Worm (Caenorhabditis elegans) whole organism, L4 larva: Measurements from ENCODE around the gene nol-9.

ENCODE experiments used
- D1046.2 ChIP-seq: fragments of 200-800 bp; sonication (Bioruptor generic); IDR thresholded peaks from 2 replicates; pipeline ENCODE4 v1.3.6; 2022; ENCODE audit warnings: missing genetic modification characterization, missing compliant biosample characterization
- F10B5.3 ChIP-seq: sonication (generic microtip); optimal IDR thresholded peaks from 2 replicates; lab custom pipeline; 2016; ENCODE audit warnings: mild to moderate bottlenecking, missing genetic modification characterization, missing compliant biosample characterization
- F37D6.2 ChIP-seq: sonication (generic microtip); optimal IDR thresholded peaks from 2 replicates; lab custom pipeline; 2016; ENCODE audit warnings: mild to moderate bottlenecking, missing genetic modification characterization, missing compliant biosample characterization
- T26A8.4 ChIP-seq: fragments of 200-800 bp; sonication (Bioruptor generic); IDR thresholded peaks from 2 replicates; pipeline ENCODE4 v1.3.6; 2022; ENCODE audit warnings: missing genetic modification characterization, missing compliant biosample characterization
- Y48G9A.11 ChIP-seq: fragments of 200-800 bp; sonication (Bioruptor generic); IDR thresholded peaks from 2 replicates; pipeline ENCODE4 v1.3.6; 2022; ENCODE audit warnings: missing genetic modification reagents, missing genetic modification characterization, missing compliant biosample characterization
- Y5F2A.4 ChIP-seq: fragments of 200-800 bp; sonication (Bioruptor generic); optimal IDR thresholded peaks from 2 replicates; lab custom pipeline; 2018; ENCODE audit warnings: mild to moderate bottlenecking, missing genetic modification characterization, missing compliant biosample characterization
- Y75B8A.6 ChIP-seq: fragments of 200-800 bp; sonication (Bioruptor generic); IDR thresholded peaks from 2 replicates; pipeline ENCODE4 v1.3.6; 2022; ENCODE audit warnings: missing genetic modification reagents, missing genetic modification characterization, missing compliant biosample characterization
- ZK546.5 ChIP-seq, 2 experiments: sonication (generic microtip); optimal IDR thresholded peaks; 2 replicates each; lab custom pipeline; 2017; ENCODE audit warnings: missing biosample characterization in 2 of 2, missing genetic modification characterization in 2 of 2
- aha-1 ChIP-seq: fragments of 150-350 bp; peaks from one replicate; lab custom pipeline; 2014; ENCODE audit warnings: missing biosample characterization, missing genetic modification characterization
- ceh-20 ChIP-seq: fragments of 200-800 bp; sonication (Bioruptor generic); IDR thresholded peaks from 2 replicates; pipeline ENCODE4 v1.3.6; 2022; ENCODE audit warnings: missing genetic modification reagents, missing genetic modification characterization, missing compliant biosample characterization
- ceh-28 ChIP-seq: fragments of 150-350 bp; optimal IDR thresholded peaks from 2 replicates; lab custom pipeline; 2014; ENCODE audit warnings: missing biosample characterization, missing genetic modification reagents, missing genetic modification characterization
- ceh-32 ChIP-seq: sonication (generic microtip); optimal IDR thresholded peaks from 2 replicates; lab custom pipeline; 2016; ENCODE audit warnings: mild to moderate bottlenecking, missing genetic modification characterization, missing compliant biosample characterization; ENCODE audit not compliant: poor library complexity
- ceh-62 ChIP-seq: sonication (generic microtip); optimal IDR thresholded peaks from 2 replicates; lab custom pipeline; 2017; ENCODE audit warnings: missing biosample characterization, missing genetic modification characterization
- cey-2 ChIP-seq: sonication (generic microtip); optimal IDR thresholded peaks from 3 replicates; lab custom pipeline; 2017; ENCODE audit warnings: missing genetic modification characterization, mild to moderate bottlenecking, missing compliant biosample characterization, antibody characterized with exemption, borderline replicate concordance; ENCODE audit not compliant: insufficient read depth
- ctbp-1 ChIP-seq: fragments of 200-800 bp; sonication (Bioruptor generic); IDR thresholded peaks from 2 replicates; pipeline ENCODE4 v1.3.6; 2022; ENCODE audit warnings: missing genetic modification reagents, missing genetic modification characterization, missing compliant biosample characterization
- daf-19 ChIP-seq: fragments of 200-800 bp; sonication (Bioruptor generic); conservative IDR thresholded peaks from 2 replicates; pipeline ENCODE4 v1.3.6; 2022; ENCODE audit warnings: missing genetic modification characterization, missing compliant biosample characterization
- duxl-1 ChIP-seq: sonication (generic microtip); optimal IDR thresholded peaks from 2 replicates; lab custom pipeline; 2016; ENCODE audit warnings: mild to moderate bottlenecking, missing genetic modification characterization, moderate library complexity, missing compliant biosample characterization; ENCODE audit not compliant: poor library complexity
- dve-1 ChIP-seq: sonication (generic microtip); optimal IDR thresholded peaks from 2 replicates; lab custom pipeline; 2017; ENCODE audit warnings: antibody characterized with exemption, mild to moderate bottlenecking, missing genetic modification characterization, missing compliant biosample characterization; ENCODE audit not compliant: insufficient read depth
- egl-27 ChIP-seq: sonication (generic microtip); optimal IDR thresholded peaks from 3 replicates; lab custom pipeline; 2017; ENCODE audit warnings: missing biosample characterization, missing genetic modification reagents, missing genetic modification characterization
- egl-43 ChIP-seq: fragments of 200-800 bp; sonication (Bioruptor generic); IDR thresholded peaks from 2 replicates; pipeline ENCODE4 v1.3.6; 2022; ENCODE audit warnings: missing genetic modification reagents, missing genetic modification characterization, missing compliant biosample characterization
- gei-8 ChIP-seq: fragments of 200-800 bp; sonication (Bioruptor generic); optimal IDR thresholded peaks from 2 replicates; lab custom pipeline; 2018; ENCODE audit warnings: mild to moderate bottlenecking, missing genetic modification characterization, missing compliant biosample characterization
- hif-1 ChIP-seq, 2 experiments: sonication (generic microtip); optimal IDR thresholded peaks; 2 replicates each; lab custom pipeline; 2016 to 2017; ENCODE audit warnings: missing compliant biosample characterization in 2 of 2, missing genetic modification characterization in 2 of 2, missing genetic modification reagents in 2 of 2, missing genotype in 2 of 2, mild to moderate bottlenecking in 1 of 2
- hlh-11 ChIP-seq: fragments of 200-800 bp; sonication (Bioruptor generic); optimal IDR thresholded peaks from 2 replicates; lab custom pipeline; 2018; ENCODE audit warnings: mild to moderate bottlenecking, missing genetic modification characterization, missing compliant biosample characterization
- hmg-1.1 ChIP-seq: fragments of 200-800 bp; sonication (Bioruptor generic); IDR thresholded peaks from 2 replicates; pipeline ENCODE4 v1.3.6; 2022; ENCODE audit warnings: missing genetic modification reagents, missing genetic modification characterization, missing compliant biosample characterization
- lim-7 ChIP-seq: fragments of 200-800 bp; sonication (Bioruptor generic); IDR thresholded peaks from 2 replicates; pipeline ENCODE4 v1.3.6; 2022; ENCODE audit warnings: missing genetic modification characterization, missing compliant biosample characterization
- lsy-2 ChIP-seq, 2 experiments: fragments of 150-350 bp in 1 of 2; sonication (generic microtip) in 1 of 2; optimal IDR thresholded peaks; 2 replicates each; lab custom pipeline; 2014 to 2017; ENCODE audit warnings: missing biosample characterization in 2 of 2, missing genetic modification characterization in 2 of 2
- mdl-1 ChIP-seq, 2 experiments: fragments of 150-350 bp in 1 of 2; sonication (generic microtip) in 1 of 2; optimal IDR thresholded peaks; 2 replicates each; lab custom pipeline; 2014 to 2017; ENCODE audit warnings: missing biosample characterization in 2 of 2, missing genetic modification characterization in 2 of 2
- mdt-29 ChIP-seq: fragments of 200-800 bp; sonication (Bioruptor generic); IDR thresholded peaks from 2 replicates; pipeline ENCODE4 v1.3.6; 2022; ENCODE audit warnings: missing genetic modification reagents, missing genetic modification characterization, missing compliant biosample characterization
- nhr-111 ChIP-seq: fragments of 200-800 bp; sonication (Bioruptor generic); optimal IDR thresholded peaks from 2 replicates; lab custom pipeline; 2018; ENCODE audit warnings: mild to moderate bottlenecking, missing genetic modification characterization, missing compliant biosample characterization
- nhr-25 ChIP-seq: sonication (generic microtip); optimal IDR thresholded peaks from 2 replicates; lab custom pipeline; 2017; ENCODE audit warnings: missing genetic modification characterization, mild to moderate bottlenecking, missing compliant biosample characterization, antibody characterized with exemption, moderate library complexity, borderline replicate concordance; ENCODE audit not compliant: insufficient read depth
- nhr-28 ChIP-seq: fragments of 150-350 bp; optimal IDR thresholded peaks from 2 replicates; lab custom pipeline; 2014; ENCODE audit warnings: missing biosample characterization, missing genetic modification characterization
- nhr-42 ChIP-seq: fragments of 200-800 bp; sonication (Bioruptor generic); IDR thresholded peaks from 2 replicates; pipeline ENCODE4 v1.3.6; 2022; ENCODE audit warnings: missing genetic modification characterization, missing compliant biosample characterization
- nhr-48 ChIP-seq: sonication (generic microtip); optimal IDR thresholded peaks from 2 replicates; lab custom pipeline; 2016; ENCODE audit warnings: mild to moderate bottlenecking, missing genetic modification characterization, missing compliant biosample characterization
- php-3 ChIP-seq: fragments of 200-800 bp; sonication (Bioruptor generic); IDR thresholded peaks from 2 replicates; pipeline ENCODE4 v1.3.6; 2022; ENCODE audit warnings: missing genetic modification reagents, missing genetic modification characterization, missing compliant biosample characterization
- pqm-1 ChIP-seq: sonication (generic microtip); optimal IDR thresholded peaks from 2 replicates; lab custom pipeline; 2017; ENCODE audit warnings: missing biosample characterization, missing genetic modification characterization
- sdz-12 ChIP-seq: fragments of 200-800 bp; sonication (Bioruptor generic); optimal IDR thresholded peaks from 2 replicates; lab custom pipeline; 2018; ENCODE audit warnings: mild to moderate bottlenecking, missing genetic modification characterization, missing compliant biosample characterization
- set-16 ChIP-seq: fragments of 200-800 bp; sonication (Bioruptor generic); IDR thresholded peaks from 2 replicates; pipeline ENCODE4 v1.3.6; 2022; ENCODE audit warnings: missing genetic modification reagents, missing genetic modification characterization, missing compliant biosample characterization
- skn-1 ChIP-seq: fragments of 150-350 bp; optimal IDR thresholded peaks from 2 replicates; lab custom pipeline; 2014; ENCODE audit warnings: missing biosample characterization, missing genetic modification characterization
- spr-3 ChIP-seq: fragments of 200-800 bp; sonication (Bioruptor generic); optimal IDR thresholded peaks from 2 replicates; lab custom pipeline; 2018; ENCODE audit warnings: mild to moderate bottlenecking, missing genetic modification characterization, missing compliant biosample characterization
- unc-39 ChIP-seq: sonication (generic microtip); optimal IDR thresholded peaks from 2 replicates; lab custom pipeline; 2017; ENCODE audit warnings: missing biosample characterization, missing genetic modification characterization
- unc-62 ChIP-seq, 3 experiments: fragments of 150-350 bp in 1 of 3; sonication (generic microtip); optimal IDR thresholded peaks in 2 of 3; peaks in 1 of 3; 1 replicate in 1 of 3; 2 replicates in 2 of 3; lab custom pipeline; 2014 to 2017; ENCODE audit warnings: missing biosample characterization in 3 of 3, missing genetic modification characterization in 3 of 3, missing genetic modification reagents in 3 of 3, missing genotype in 1 of 3
- zfp-2 ChIP-seq: sonication (generic microtip); optimal IDR thresholded peaks from 2 replicates; lab custom pipeline; 2016; ENCODE audit warnings: mild to moderate bottlenecking, missing genetic modification characterization, missing compliant biosample characterization
- zfp-3 ChIP-seq: fragments of 200-800 bp; sonication (Bioruptor generic); conservative IDR thresholded peaks from 2 replicates; pipeline ENCODE4 v1.3.6; 2022; ENCODE audit warnings: missing genetic modification reagents, missing genetic modification characterization, missing compliant biosample characterization
- zip-2 ChIP-seq: fragments of 150-350 bp; optimal IDR thresholded peaks from 2 replicates; lab custom pipeline; 2014; ENCODE audit warnings: missing biosample characterization, missing genetic modification characterization
- ztf-11 ChIP-seq: fragments of 150-350 bp; optimal IDR thresholded peaks from 2 replicates; lab custom pipeline; 2014; ENCODE audit warnings: missing biosample characterization, missing genetic modification characterization
- ztf-7 ChIP-seq: fragments of 150-350 bp; optimal IDR thresholded peaks from 2 replicates; lab custom pipeline; 2014; ENCODE audit warnings: missing biosample characterization, missing genetic modification characterization

The nol-9 gene

ce11 chrIV:13390770-13391169 is 31.5 kb upstream of the nol-9 start:
- TF ChIP-seq unc-62 (GFP tag; optimal IDR thresholded peaks at IDR 0.05 in 1 of 2; lab: Kevin White, UChicago) (peak in 1 of 2 experiments; percentile 91), unc-62 (tag; optimal IDR thresholded peaks at IDR 0.05; lab: Kevin White, UChicago) (no peak), gei-8 (GFP tag; lab: Kevin White, UChicago) (peak; percentile 35), aha-1 (tag; lab: Kevin White, UChicago) (peak; percentile 84), skn-1 (no peak), ctbp-1 (GFP tag; lab: Robert Waterston, UW) (0 out of 2 replicates have a peak, but pooled peaks have one; percentile 12)
- TF ChIP-seq, all 104 proteins: peak for 4

DNA sequence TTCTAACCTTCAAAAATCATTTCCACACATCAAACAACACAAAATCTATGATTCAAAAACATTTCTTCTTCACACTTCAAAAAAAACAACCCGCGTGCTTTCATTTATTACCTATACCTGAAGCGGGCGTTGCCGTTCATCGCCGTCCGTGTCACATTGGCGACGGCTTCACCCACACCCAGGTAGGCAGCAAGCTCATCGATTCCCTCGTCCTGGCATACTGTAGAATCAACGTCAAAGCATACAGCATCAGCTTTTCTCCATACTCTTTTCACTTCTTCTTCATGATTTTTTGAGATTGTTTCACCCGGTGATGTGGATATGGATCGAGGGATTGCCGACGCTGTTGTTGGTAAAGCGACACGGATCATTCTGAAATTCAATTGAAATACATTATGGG is 30.1 kb upstream of the nol-9 start:
- TF ChIP-seq dve-1 (tag; lab: Kevin White, UChicago) (no peak), ceh-28 (tag; lab: Kevin White, UChicago) (no peak), nhr-42 (GFP tag; lab: Robert Waterston, UW) (0 out of 2 replicates have a peak, but pooled peaks have one; percentile 33), aha-1 (tag; lab: Kevin White, UChicago) (peak; percentile 25), ceh-62 (tag; lab: Kevin White, UChicago) (no peak), Y5F2A.4 (GFP tag; lab: Kevin White, UChicago) (no peak), T26A8.4 (peak; percentile 46), Y48G9A.11 (GFP tag; lab: Robert Waterston, UW) (no peak), zfp-2 (tag; lab: Kevin White, UChicago) (no peak), zip-2 (tag; lab: Kevin White, UChicago) (no peak), zfp-3 (no peak), duxl-1 (tag; lab: Kevin White, UChicago) (no peak), lim-7 (GFP tag; lab: Robert Waterston, UW) (0 out of 2 replicates have a peak, but pooled peaks have one; percentile 35), php-3 (GFP tag; lab: Robert Waterston, UW) (no peak), lsy-2 (tag; optimal IDR thresholded peaks at IDR 0.05; lab: Kevin White, UChicago) (no peak), nhr-25 (tag; lab: Kevin White, UChicago) (no peak), ztf-11 (tag; lab: Kevin White, UChicago) (no peak), hmg-1.1 (no peak), ztf-7 (tag; lab: Kevin White, UChicago) (no peak), unc-39 (tag; lab: Kevin White, UChicago) (no peak), skn-1 (no peak), spr-3 (GFP tag; lab: Kevin White, UChicago) (no peak), egl-27 (tag; lab: Kevin White, UChicago) (no peak), set-16 (peak; percentile 26; the same call in 1 of the 2 replicates), ceh-32 (tag; lab: Kevin White, UChicago) (no peak), D1046.2 (GFP tag; lab: Robert Waterston, UW) (no peak), ZK546.5 (tag; optimal IDR thresholded peaks at IDR 0.05; lab: Kevin White, UChicago) (no peak), hlh-11 (tag; lab: Kevin White, UChicago) (no peak), egl-43 (0 out of 2 replicates have a peak, but pooled peaks have one; percentile 44), sdz-12 (GFP tag; lab: Kevin White, UChicago) (peak; percentile 68), nhr-111 (peak; percentile 13)

- TF ChIP-seq ztf-7 (tag; lab: Kevin White, UChicago): peak; percentile 22
- TF ChIP-seq Y75B8A.6 (GFP tag; lab: Robert Waterston, UW): 0 out of 2 replicates have a peak, but pooled peaks have one; percentile 57
- TF ChIP-seq hlh-11 (tag; lab: Kevin White, UChicago): peak; percentile 91
- no peak for TF ChIP-seq daf-19 (GFP tag; lab: Robert Waterston, UW)
- TF ChIP-seq nhr-48 (tag; lab: Kevin White, UChicago): peak; percentile 81
- TF ChIP-seq unc-62 (GFP tag; optimal IDR thresholded peaks at IDR 0.05 in 1 of 2; lab: Kevin White, UChicago): peak in 1 of 2 experiments; percentile 83
- no peak for TF ChIP-seq unc-62 (tag; optimal IDR thresholded peaks at IDR 0.05; lab: Kevin White, UChicago)
- TF ChIP-seq mdt-29 (GFP tag; lab: Robert Waterston, UW): peak; percentile 61
- peak in 1 of 2 experiments; percentile 62 for TF ChIP-seq hif-1 (tag; optimal IDR thresholded peaks at IDR 0.05; lab: Kevin White, UChicago)
- TF ChIP-seq nhr-28 (tag; lab: Kevin White, UChicago): peak; percentile 68
- no peak for TF ChIP-seq spr-3 (GFP tag; lab: Kevin White, UChicago)
- TF ChIP-seq pqm-1 (tag; lab: Kevin White, UChicago): peak; percentile 31
- peak; percentile 1 for TF ChIP-seq cey-2 (tag; lab: Kevin White, UChicago)
- peak; percentile 46 for TF ChIP-seq gei-8 (GFP tag; lab: Kevin White, UChicago)
- peak in 1 of 2 experiments; percentile 75 for TF ChIP-seq mdl-1 (tag; optimal IDR thresholded peaks at IDR 0.05; lab: Kevin White, UChicago)
- TF ChIP-seq F10B5.3 (tag; lab: Kevin White, UChicago): no peak
- peak; percentile 67; the same call in 1 of the 2 replicates for TF ChIP-seq php-3 (GFP tag; lab: Robert Waterston, UW)
- TF ChIP-seq F37D6.2 (tag; lab: Kevin White, UChicago): no peak
- TF ChIP-seq ceh-20 (GFP tag; lab: Robert Waterston, UW): peak; percentile 7; the same call in 1 of the 2 replicates
Observed at ce11 chrIV:13393246-13393716, 29.0 kb upstream of the nol-9 start.
